Worm (Caenorhabditis elegans) whole organism, L1 larva: ENCODE measurements around the gene C54G7.1.

Experiments
- F16B12.6 ChIP-seq: fragments of 150-350 bp; optimal IDR thresholded peaks from 2 replicates; lab custom pipeline; 2014; ENCODE audit warnings: missing biosample characterization, missing genetic modification characterization
- aly-2 ChIP-seq: fragments of 150-350 bp; optimal IDR thresholded peaks from 2 replicates; lab custom pipeline; 2014; ENCODE audit warnings: missing biosample characterization, missing genetic modification characterization
- ama-1 ChIP-seq: fragments of 150-350 bp; optimal IDR thresholded peaks from 2 replicates; lab custom pipeline; 2014
- ceh-63 ChIP-seq: fragments of 200-800 bp; sonication (Bioruptor generic); optimal IDR thresholded peaks from 2 replicates; lab custom pipeline; 2018; ENCODE audit warnings: mild to moderate bottlenecking, missing genetic modification characterization, missing compliant biosample characterization
- ceh-8 ChIP-seq: fragments of 200-800 bp; sonication (Bioruptor generic); optimal IDR thresholded peaks from 2 replicates; lab custom pipeline; 2018; ENCODE audit warnings: mild to moderate bottlenecking, missing genetic modification characterization, moderate library complexity, missing compliant biosample characterization
- ceh-88 ChIP-seq: fragments of 200-800 bp; sonication (Bioruptor generic); IDR thresholded peaks from 2 replicates; pipeline ENCODE4 v1.3.6; 2022; ENCODE audit warnings: missing genetic modification characterization, missing compliant biosample characterization
- ces-1 ChIP-seq: fragments of 150-350 bp; optimal IDR thresholded peaks from 2 replicates; lab custom pipeline; 2014; ENCODE audit warnings: missing biosample characterization, missing genetic modification reagents, missing genetic modification characterization
- dpl-1 ChIP-seq, 3 experiments: fragments of 150-350 bp in 2 of 3; sonication (generic microtip) in 1 of 3; optimal IDR thresholded peaks; 2 replicates each; lab custom pipeline; 2014 to 2017; ENCODE audit warnings: missing biosample characterization in 3 of 3, missing genetic modification characterization in 3 of 3, missing genetic modification reagents in 3 of 3
- dsc-1 ChIP-seq: sonication (generic microtip); optimal IDR thresholded peaks from 2 replicates; lab custom pipeline; 2016; ENCODE audit warnings: mild to moderate bottlenecking, missing genetic modification characterization, missing compliant biosample characterization
- efl-1 ChIP-seq, 4 experiments: fragments of 150-350 bp; optimal IDR thresholded peaks in 3 of 4; peaks in 1 of 4; 1 replicate in 1 of 4; 2 replicates in 3 of 4; lab custom pipeline; 2014; ENCODE audit warnings: missing biosample characterization in 2 of 4, missing genetic modification characterization in 2 of 4, missing genetic modification reagents in 2 of 4
- elt-3 ChIP-seq, 6 experiments: fragments of 150-350 bp in 1 of 6; sonication (generic microtip); optimal IDR thresholded peaks; 2 replicates each; lab custom pipeline; 2017 to 2018; ENCODE audit warnings: missing biosample characterization in 6 of 6, missing genetic modification characterization in 6 of 6, inconsistent platforms in 1 of 6
- ets-5 ChIP-seq: fragments of 200-800 bp; sonication (Bioruptor generic); IDR thresholded peaks from 2 replicates; pipeline ENCODE4 v1.3.6; 2022; ENCODE audit warnings: missing genetic modification characterization, missing compliant biosample characterization
- fkh-10 ChIP-seq: sonication (generic microtip); optimal IDR thresholded peaks from 2 replicates; lab custom pipeline; 2017; ENCODE audit warnings: missing biosample characterization, missing genetic modification reagents, missing genetic modification characterization
- hlh-17 ChIP-seq: fragments of 200-800 bp; sonication (Bioruptor generic); optimal IDR thresholded peaks from 2 replicates; lab custom pipeline; 2018; ENCODE audit warnings: missing genetic modification characterization, mild to moderate bottlenecking, missing compliant biosample characterization, moderate library complexity, borderline replicate concordance
- hpl-2 ChIP-seq: fragments of 150-350 bp; optimal IDR thresholded peaks from 2 replicates; lab custom pipeline; 2014; ENCODE audit warnings: missing biosample characterization, missing genetic modification reagents, missing genetic modification characterization
- lin-13 ChIP-seq: fragments of 150-350 bp; optimal IDR thresholded peaks from 2 replicates; lab custom pipeline; 2014; ENCODE audit warnings: missing biosample characterization, missing genetic modification reagents, missing genetic modification characterization
- lin-14 ChIP-seq: fragments of 200-800 bp; sonication (Bioruptor generic); optimal IDR thresholded peaks from 2 replicates; lab custom pipeline; 2018; ENCODE audit warnings: mild to moderate bottlenecking, missing genetic modification characterization, moderate library complexity, missing compliant biosample characterization
- lin-15B ChIP-seq: fragments of 150-350 bp; sonication (generic microtip); optimal IDR thresholded peaks from 3 replicates; lab custom pipeline; 2014; ENCODE audit warnings: missing biosample characterization, missing genetic modification characterization
- lin-35 ChIP-seq, 2 experiments: fragments of 150-350 bp; optimal IDR thresholded peaks; 2 replicates each; lab custom pipeline; 2014; ENCODE audit warnings: missing biosample characterization in 2 of 2, missing genetic modification characterization in 2 of 2, missing genetic modification reagents in 2 of 2
- lin-39 ChIP-seq: fragments of 150-350 bp; optimal IDR thresholded peaks from 2 replicates; lab custom pipeline; 2014; ENCODE audit warnings: missing biosample characterization, missing genetic modification reagents, missing genetic modification characterization
- lsy-2 ChIP-seq, 2 experiments: fragments of 150-350 bp; optimal IDR thresholded peaks; 2 replicates each; lab custom pipeline; 2014; ENCODE audit warnings: missing biosample characterization in 2 of 2, missing genetic modification characterization in 2 of 2
- mef-2 ChIP-seq: fragments of 150-350 bp; optimal IDR thresholded peaks from 2 replicates; lab custom pipeline; 2014; ENCODE audit warnings: missing biosample characterization, missing genetic modification characterization
- mep-1 ChIP-seq: fragments of 150-350 bp; optimal IDR thresholded peaks from 2 replicates; lab custom pipeline; 2014; ENCODE audit warnings: missing biosample characterization, missing genetic modification characterization
- nhr-11 ChIP-seq: fragments of 150-350 bp; optimal IDR thresholded peaks from 2 replicates; lab custom pipeline; 2014; ENCODE audit warnings: missing biosample characterization, missing genetic modification characterization
- nhr-71 ChIP-seq: sonication (generic microtip); optimal IDR thresholded peaks from 2 replicates; lab custom pipeline; 2016; ENCODE audit warnings: mild to moderate bottlenecking, missing genetic modification characterization, moderate library complexity, missing compliant biosample characterization
- nhr-84 ChIP-seq: sonication (generic microtip); optimal IDR thresholded peaks from 2 replicates; lab custom pipeline; 2017; ENCODE audit warnings: missing biosample characterization, missing genetic modification characterization
- nhr-85 ChIP-seq: sonication (generic microtip); peaks from one replicate; lab custom pipeline; 2016; ENCODE audit warnings: missing genetic modification characterization, inconsistent platforms, missing compliant biosample characterization
- pag-3 ChIP-seq: sonication (generic microtip); optimal IDR thresholded peaks from 2 replicates; lab custom pipeline; 2017; ENCODE audit warnings: missing genetic modification characterization, mild to moderate bottlenecking, missing compliant biosample characterization, antibody characterized with exemption, borderline replicate concordance; ENCODE audit not compliant: insufficient read depth
- pax-3 ChIP-seq: fragments of 200-800 bp; sonication (Bioruptor generic); optimal IDR thresholded peaks from 2 replicates; lab custom pipeline; 2018; ENCODE audit warnings: mild to moderate bottlenecking, missing genetic modification characterization, moderate library complexity, missing compliant biosample characterization
- pqm-1 ChIP-seq: sonication (generic microtip); optimal IDR thresholded peaks from 3 replicates; lab custom pipeline; 2017; ENCODE audit warnings: missing biosample characterization, missing genetic modification characterization
- rnt-1 ChIP-seq: sonication (generic microtip); optimal IDR thresholded peaks from 2 replicates; lab custom pipeline; 2016; ENCODE audit warnings: mild to moderate bottlenecking, missing genetic modification characterization, moderate library complexity, missing compliant biosample characterization
- snpc-4 ChIP-seq: fragments of 150-350 bp; optimal IDR thresholded peaks from 2 replicates; lab custom pipeline; 2014; ENCODE audit warnings: missing biosample characterization, missing genetic modification characterization
- snu-23 ChIP-seq: sonication (generic microtip); optimal IDR thresholded peaks from 2 replicates; lab custom pipeline; 2016; ENCODE audit warnings: missing genetic modification characterization, missing compliant biosample characterization
- sox-4 ChIP-seq: sonication (generic microtip); optimal IDR thresholded peaks from 2 replicates; lab custom pipeline; 2016; ENCODE audit warnings: missing genetic modification characterization, missing compliant biosample characterization
- sup-37 ChIP-seq: fragments of 200-800 bp; sonication (Bioruptor generic); optimal IDR thresholded peaks from 2 replicates; lab custom pipeline; 2018; ENCODE audit warnings: mild to moderate bottlenecking, missing genetic modification characterization, missing compliant biosample characterization
- tlp-1 ChIP-seq: fragments of 150-350 bp; optimal IDR thresholded peaks from 2 replicates; lab custom pipeline; 2014; ENCODE audit warnings: missing biosample characterization, missing genetic modification characterization
- unc-86 ChIP-seq: sonication (generic microtip); optimal IDR thresholded peaks from 2 replicates; lab custom pipeline; 2016; ENCODE audit warnings: missing genetic modification characterization, missing compliant biosample characterization
- unc-98 ChIP-seq: fragments of 200-800 bp; sonication (Bioruptor generic); IDR thresholded peaks from 2 replicates; pipeline ENCODE4 v1.3.6; 2022; ENCODE audit warnings: missing genetic modification characterization, missing compliant biosample characterization
- vab-15 ChIP-seq: sonication (generic microtip); optimal IDR thresholded peaks from 2 replicates; lab custom pipeline; 2017; ENCODE audit warnings: missing genotype, mild to moderate bottlenecking, missing genetic modification characterization, missing compliant biosample characterization
- zip-4 ChIP-seq: fragments of 200-800 bp; sonication (Bioruptor generic); optimal IDR thresholded peaks from 2 replicates; lab custom pipeline; 2018; ENCODE audit warnings: mild to moderate bottlenecking, missing genetic modification characterization, moderate library complexity, missing compliant biosample characterization
- ztf-11 ChIP-seq, 2 experiments: sonication (generic microtip); optimal IDR thresholded peaks; 2 replicates each; lab custom pipeline; 2016 to 2017; ENCODE audit warnings: missing genetic modification characterization in 2 of 2, missing biosample characterization in 1 of 2, missing compliant biosample characterization in 1 of 2
- ztf-4 ChIP-seq: fragments of 150-350 bp; optimal IDR thresholded peaks from 2 replicates; lab custom pipeline; 2014; ENCODE audit warnings: missing biosample characterization, missing genetic modification characterization

The C54G7.1 gene

DNA sequence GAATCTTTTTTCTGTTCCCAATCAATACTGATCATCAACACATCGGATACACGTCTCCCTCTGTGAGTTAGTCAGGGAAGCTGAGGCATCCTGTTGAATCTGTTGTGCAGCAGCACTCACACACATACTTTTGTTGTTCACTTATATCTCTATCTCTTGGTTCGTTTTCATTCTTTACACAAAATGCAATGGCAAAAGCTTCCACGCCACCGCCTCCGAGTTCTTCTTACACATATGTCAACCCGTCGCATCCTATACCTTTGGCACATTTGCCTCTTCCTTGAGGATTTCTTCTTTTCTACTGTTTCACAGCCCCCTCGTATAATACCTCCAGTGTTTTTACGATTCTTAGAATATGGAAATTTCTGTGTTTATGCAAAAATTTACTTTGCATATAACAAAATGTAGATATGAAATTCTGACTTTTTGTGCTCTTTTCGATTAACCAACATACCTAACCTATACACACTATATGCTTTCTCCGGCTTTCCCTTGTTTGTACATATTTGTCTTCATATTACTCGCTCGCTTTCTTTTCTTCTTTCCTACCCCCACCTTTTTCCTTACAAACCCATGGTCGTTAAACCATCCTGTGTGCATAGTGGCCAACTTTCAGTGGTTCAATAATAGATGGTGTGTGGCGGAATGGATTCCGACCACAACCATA lies 48.9 kb downstream of the C54G7.1 start, which contains the start of gene unc-97:
Gene unc-97, plus strand, starts transcription at position 617 of the 667 bp plus-strand sequence.
- TF ChIP-seq nhr-71 (tag; lab: Kevin White, UChicago) (peak; percentile 26), fkh-10 (GFP tag; lab: Kevin White, UChicago) (no peak), hlh-17 (no peak), ama-1 (no peak), tlp-1 (tag; lab: Kevin White, UChicago) (no peak), pag-3 (tag; lab: Kevin White, UChicago) (peak; percentile 92), lin-15B (tag; lab: Kevin White, UChicago) (no peak), lin-39 (tag; lab: Kevin White, UChicago) (no peak), mep-1 (tag; lab: Kevin White, UChicago) (no peak), F16B12.6 (tag; lab: Kevin White, UChicago) (no peak), aly-2 (tag; lab: Kevin White, UChicago) (no peak), unc-98 (GFP tag; lab: Robert Waterston, UW) (no peak), sox-4 (tag; lab: Kevin White, UChicago) (no peak), lsy-2 (tag; optimal IDR thresholded peaks at IDR 0.05; lab: Kevin White, UChicago) (no peak), pax-3 (no peak), elt-3 (tag; optimal IDR thresholded peaks at IDR 0.05; lab: Kevin White, UChicago) (no peak), dpl-1 (GFP tag; optimal IDR thresholded peaks at IDR 0.05; lab: Kevin White, UChicago) (no peak), ztf-11 (tag; optimal IDR thresholded peaks at IDR 0.05; lab: Kevin White, UChicago) (no peak), ztf-4 (no peak), ceh-8 (GFP tag; lab: Kevin White, UChicago) (no peak), efl-1 (optimal IDR thresholded peaks at IDR 0.05; lab: Kevin White, UChicago) (no peak), efl-1 (GFP tag; optimal IDR thresholded peaks at IDR 0.05 in 1 of 2; lab: Kevin White, UChicago) (no peak), lin-35 (GFP tag; optimal IDR thresholded peaks at IDR 0.05; lab: Kevin White, UChicago) (no peak), nhr-84 (tag; lab: Kevin White, UChicago) (no peak), hpl-2 (GFP tag; lab: Kevin White, UChicago) (no peak), mef-2 (tag; lab: Kevin White, UChicago) (no peak), dsc-1 (peak; percentile 33), ceh-88 (GFP tag; lab: Robert Waterston, UW) (no peak), lin-14 (peak; percentile 48), pqm-1 (tag; lab: Kevin White, UChicago) (no peak), sup-37 (GFP tag; lab: Kevin White, UChicago) (no peak), snu-23 (GFP tag; lab: Kevin White, UChicago) (peak; percentile 1), snpc-4 (tag; lab: Kevin White, UChicago) (no peak), nhr-11 (tag; lab: Kevin White, UChicago) (no peak), nhr-85 (tag; lab: Kevin White, UChicago) (no peak), zip-4 (GFP tag; lab: Kevin White, UChicago) (no peak), unc-86 (no peak), ceh-63 (GFP tag; lab: Kevin White, UChicago) (no peak), lin-13 (GFP tag; lab: Kevin White, UChicago) (no peak), ces-1 (GFP tag; lab: Kevin White, UChicago) (no peak), vab-15 (tag; lab: Kevin White, UChicago) (no peak), ets-5 (GFP tag; lab: Robert Waterston, UW) (no peak), rnt-1 (peak; percentile 57)
